Worm (Caenorhabditis elegans) whole organism, L4 larva: ENCODE measurements around the gene dep-1.

Experiments used
- F26F4.8 ChIP-seq: fragments of 200-800 bp; sonication (Bioruptor generic); conservative IDR thresholded peaks from 2 replicates; pipeline ENCODE4 v1.3.6; 2022; ENCODE audit warnings: missing genetic modification characterization, missing compliant biosample characterization
- F44E2.7 ChIP-seq: fragments of 200-800 bp; sonication (Bioruptor generic); IDR thresholded peaks from 2 replicates; pipeline ENCODE4 v2.1.2; 2022; ENCODE audit warnings: missing genetic modification characterization, missing compliant biosample characterization
- R02D3.7 ChIP-seq: fragments of 150-350 bp; sonication (generic microtip); optimal IDR thresholded peaks from 3 replicates; lab custom pipeline; 2014; ENCODE audit warnings: missing biosample characterization, missing genetic modification characterization
- Y105C5A.15 ChIP-seq: fragments of 200-800 bp; sonication (Bioruptor generic); IDR thresholded peaks from 2 replicates; pipeline ENCODE4 v1.3.6; 2022; ENCODE audit warnings: missing genetic modification characterization, missing compliant biosample characterization
- Y48G9A.11 ChIP-seq: fragments of 200-800 bp; sonication (Bioruptor generic); IDR thresholded peaks from 2 replicates; pipeline ENCODE4 v1.3.6; 2022; ENCODE audit warnings: missing genetic modification reagents, missing genetic modification characterization, missing compliant biosample characterization
- Y5F2A.4 ChIP-seq: fragments of 200-800 bp; sonication (Bioruptor generic); optimal IDR thresholded peaks from 2 replicates; lab custom pipeline; 2018; ENCODE audit warnings: mild to moderate bottlenecking, missing genetic modification characterization, missing compliant biosample characterization
- aha-1 ChIP-seq: fragments of 150-350 bp; peaks from one replicate; lab custom pipeline; 2014; ENCODE audit warnings: missing biosample characterization, missing genetic modification characterization
- ama-1 ChIP-seq: fragments of 150-350 bp; optimal IDR thresholded peaks from 2 replicates; lab custom pipeline; 2014; ENCODE audit warnings: inconsistent platforms, mixed read lengths
- ceh-62 ChIP-seq: sonication (generic microtip); optimal IDR thresholded peaks from 2 replicates; lab custom pipeline; 2017; ENCODE audit warnings: missing biosample characterization, missing genetic modification characterization
- ces-1 ChIP-seq: fragments of 150-350 bp; sonication (generic microtip); optimal IDR thresholded peaks from 4 replicates; lab custom pipeline; 2014; ENCODE audit warnings: missing biosample characterization, missing genetic modification reagents, missing genetic modification characterization
- daf-8 ChIP-seq: fragments of 200-800 bp; sonication (Bioruptor generic); IDR thresholded peaks from 2 replicates; pipeline ENCODE4 v1.3.6; 2022; ENCODE audit warnings: missing genetic modification characterization, missing compliant biosample characterization
- dve-1 ChIP-seq: sonication (generic microtip); optimal IDR thresholded peaks from 2 replicates; lab custom pipeline; 2017; ENCODE audit warnings: antibody characterized with exemption, mild to moderate bottlenecking, missing genetic modification characterization, missing compliant biosample characterization; ENCODE audit not compliant: insufficient read depth
- hlh-11 ChIP-seq: fragments of 200-800 bp; sonication (Bioruptor generic); optimal IDR thresholded peaks from 2 replicates; lab custom pipeline; 2018; ENCODE audit warnings: mild to moderate bottlenecking, missing genetic modification characterization, missing compliant biosample characterization
- hlh-30 ChIP-seq: sonication (generic microtip); optimal IDR thresholded peaks from 2 replicates; lab custom pipeline; 2017; ENCODE audit warnings: antibody characterized with exemption, mild to moderate bottlenecking, missing genetic modification characterization, missing compliant biosample characterization; ENCODE audit not compliant: insufficient read depth
- hmg-1.1 ChIP-seq: fragments of 200-800 bp; sonication (Bioruptor generic); IDR thresholded peaks from 2 replicates; pipeline ENCODE4 v1.3.6; 2022; ENCODE audit warnings: missing genetic modification reagents, missing genetic modification characterization, missing compliant biosample characterization
- lin-1 ChIP-seq: fragments of 200-800 bp; sonication (Bioruptor generic); IDR thresholded peaks from 2 replicates; pipeline ENCODE4 v1.3.6; 2022; ENCODE audit warnings: missing genetic modification reagents, missing genetic modification characterization, missing compliant biosample characterization
- lin-13 ChIP-seq: fragments of 150-350 bp; optimal IDR thresholded peaks from 2 replicates; lab custom pipeline; 2014; ENCODE audit warnings: missing biosample characterization, missing genetic modification reagents, missing genetic modification characterization
- mdl-1 ChIP-seq, 2 experiments: fragments of 150-350 bp in 1 of 2; sonication (generic microtip) in 1 of 2; optimal IDR thresholded peaks; 2 replicates each; lab custom pipeline; 2014 to 2017; ENCODE audit warnings: missing biosample characterization in 2 of 2, missing genetic modification characterization in 2 of 2
- mes-2 ChIP-seq: sonication (generic microtip); optimal IDR thresholded peaks from 2 replicates; lab custom pipeline; 2016; ENCODE audit warnings: missing genotype, mild to moderate bottlenecking, missing genetic modification characterization, missing compliant biosample characterization; ENCODE audit not compliant: poor library complexity, severe bottlenecking
- mxl-3 ChIP-seq: fragments of 200-800 bp; sonication (Bioruptor generic); optimal IDR thresholded peaks from 2 replicates; lab custom pipeline; 2018; ENCODE audit warnings: mild to moderate bottlenecking, missing genetic modification characterization, missing compliant biosample characterization
- nhr-11 ChIP-seq: fragments of 150-350 bp; optimal IDR thresholded peaks from 2 replicates; lab custom pipeline; 2014; ENCODE audit warnings: missing biosample characterization, missing genetic modification characterization
- nhr-28 ChIP-seq: fragments of 150-350 bp; optimal IDR thresholded peaks from 2 replicates; lab custom pipeline; 2014; ENCODE audit warnings: missing biosample characterization, missing genetic modification characterization
- nhr-41 ChIP-seq: fragments of 200-800 bp; sonication (Bioruptor generic); IDR thresholded peaks from 2 replicates; pipeline ENCODE4 v1.3.6; 2022; ENCODE audit warnings: missing genetic modification reagents, missing genetic modification characterization, missing compliant biosample characterization
- nhr-77 ChIP-seq: fragments of 150-350 bp; optimal IDR thresholded peaks from 2 replicates; lab custom pipeline; 2014; ENCODE audit warnings: missing biosample characterization, missing genetic modification characterization
- saeg-2 ChIP-seq: fragments of 200-800 bp; sonication (Bioruptor generic); IDR thresholded peaks from 2 replicates; pipeline ENCODE4 v1.3.6; 2022; ENCODE audit warnings: missing genetic modification reagents, missing genetic modification characterization, missing compliant biosample characterization
- snpc-1.2 ChIP-seq: fragments of 200-800 bp; sonication (Bioruptor generic); IDR thresholded peaks from 2 replicates; pipeline ENCODE4 v1.3.6; 2022; ENCODE audit warnings: missing genetic modification reagents, missing genetic modification characterization, missing compliant biosample characterization
- tag-97 ChIP-seq: fragments of 200-800 bp; sonication (Bioruptor generic); IDR thresholded peaks from 2 replicates; pipeline ENCODE4 v1.3.6; 2022; ENCODE audit warnings: missing genetic modification characterization, missing compliant biosample characterization
- unc-130 ChIP-seq: sonication (generic microtip); optimal IDR thresholded peaks from 2 replicates; lab custom pipeline; 2016; ENCODE audit warnings: missing genetic modification reagents, missing genetic modification characterization, missing compliant biosample characterization
- unc-39 ChIP-seq: sonication (generic microtip); optimal IDR thresholded peaks from 2 replicates; lab custom pipeline; 2017; ENCODE audit warnings: missing biosample characterization, missing genetic modification characterization
- unc-62 ChIP-seq, 3 experiments: fragments of 150-350 bp in 1 of 3; sonication (generic microtip); optimal IDR thresholded peaks in 2 of 3; peaks in 1 of 3; 1 replicate in 1 of 3; 2 replicates in 2 of 3; lab custom pipeline; 2014 to 2017; ENCODE audit warnings: missing biosample characterization in 3 of 3, missing genetic modification characterization in 3 of 3, missing genetic modification reagents in 3 of 3, missing genotype in 1 of 3
- zfp-3 ChIP-seq: fragments of 200-800 bp; sonication (Bioruptor generic); conservative IDR thresholded peaks from 2 replicates; pipeline ENCODE4 v1.3.6; 2022; ENCODE audit warnings: missing genetic modification reagents, missing genetic modification characterization, missing compliant biosample characterization
- zip-11 ChIP-seq: fragments of 200-800 bp; sonication (Bioruptor generic); IDR thresholded peaks from 2 replicates; pipeline ENCODE4 v1.3.6; 2022; ENCODE audit warnings: missing genetic modification characterization, missing compliant biosample characterization
- zip-2 ChIP-seq: fragments of 150-350 bp; optimal IDR thresholded peaks from 2 replicates; lab custom pipeline; 2014; ENCODE audit warnings: missing biosample characterization, missing genetic modification characterization

dep-1 gene

ce11 chrII:9033034-9033433 is 13.4 kb upstream of the dep-1 start:
- TF ChIP-seq Y48G9A.11 (GFP tag; lab: Robert Waterston, UW) (no peak), hlh-11 (peak; percentile 31), tag-97 (no peak), nhr-28 (tag; lab: Kevin White, UChicago) (peak; percentile 51), snpc-1.2 (no peak), aha-1 (tag; lab: Kevin White, UChicago) (peak; percentile 24)

ce11 chrII:9031891-9032290 is 12.3 kb upstream of the dep-1 start:
- TF ChIP-seq nhr-28 (tag; lab: Kevin White, UChicago), result no peak
- TF ChIP-seq hmg-1.1 (GFP tag; lab: Robert Waterston, UW), result no peak
- no peak for TF ChIP-seq unc-39
- no peak for TF ChIP-seq ama-1
- no peak for TF ChIP-seq R02D3.7 (tag; lab: Kevin White, UChicago)
- no peak for TF ChIP-seq Y5F2A.4 (GFP tag; lab: Kevin White, UChicago)
- TF ChIP-seq nhr-11 (tag; lab: Kevin White, UChicago), result no peak
- no peak for TF ChIP-seq zip-11 (GFP tag; lab: Robert Waterston, UW)
- TF ChIP-seq nhr-41 (GFP tag; lab: Robert Waterston, UW), result no peak
- peak in 1 of 2 experiments; percentile 81 for TF ChIP-seq unc-62 (GFP tag; optimal IDR thresholded peaks at IDR 0.05 in 1 of 2; lab: Kevin White, UChicago)
- no peak for TF ChIP-seq unc-62 (tag; optimal IDR thresholded peaks at IDR 0.05; lab: Kevin White, UChicago)
- no peak for TF ChIP-seq daf-8 (GFP tag; lab: Robert Waterston, UW)
- TF ChIP-seq ces-1, result no peak
- TF ChIP-seq zfp-3 (GFP tag; lab: Robert Waterston, UW), result no peak
- peak; percentile 1 for TF ChIP-seq hlh-30 (tag; lab: Kevin White, UChicago)
- TF ChIP-seq saeg-2, result no peak
- TF ChIP-seq Y48G9A.11 (GFP tag; lab: Robert Waterston, UW), result no peak

- TF ChIP-seq aha-1 (tag; lab: Kevin White, UChicago), result peak; percentile 97
- TF ChIP-seq mdl-1 (tag; optimal IDR thresholded peaks at IDR 0.05; lab: Kevin White, UChicago), result peak in 1 of 2 experiments; percentile 15
- TF ChIP-seq hlh-11, result no peak
- TF ChIP-seq zip-2 (tag; lab: Kevin White, UChicago), result no peak
- TF ChIP-seq F44E2.7 (GFP tag; lab: Robert Waterston, UW), result no peak
Observed at ce11 chrII:9029218-9029672, 9.6 kb upstream of the dep-1 start, which contains the start of gene F37B12.1. TSS of gene F37B12.1 (minus strand) at chrII:9029268.

- TF ChIP-seq ceh-62 (tag; lab: Kevin White, UChicago) (no peak), nhr-77 (no peak), dve-1 (peak; percentile 35), hlh-30 (tag; lab: Kevin White, UChicago) (peak; percentile 36), nhr-28 (tag; lab: Kevin White, UChicago) (peak; percentile 26), lin-13 (no peak), mes-2 (tag; lab: Kevin White, UChicago) (no peak), mxl-3 (GFP tag; lab: Kevin White, UChicago) (peak; percentile 37)
Observed at ce11 chrII:9028096-9028495, 8.5 kb upstream of the dep-1 start.

- no peak for TF ChIP-seq nhr-11 (tag; lab: Kevin White, UChicago)
- TF ChIP-seq unc-62 (GFP tag; optimal IDR thresholded peaks at IDR 0.05 in 1 of 2; lab: Kevin White, UChicago), result peak in 1 of 2 experiments; percentile 23
- no peak for TF ChIP-seq unc-62 (tag; optimal IDR thresholded peaks at IDR 0.05; lab: Kevin White, UChicago)
- TF ChIP-seq lin-13, result no peak
- no peak for TF ChIP-seq lin-1 (GFP tag; lab: Robert Waterston, UW)
- no peak for TF ChIP-seq Y105C5A.15
- no peak for TF ChIP-seq F26F4.8 (GFP tag; lab: Robert Waterston, UW)
- TF ChIP-seq unc-130 (GFP tag; lab: Kevin White, UChicago), result no peak
- TF ChIP-seq, all 104 proteins: peak for 1
Observed at ce11 chrII:9026348-9026747, 6.8 kb upstream of the dep-1 start.
